Fruit fly (Drosophila melanogaster) whole organism, wandering third instar larva: ENCODE data around the gene CG13305.

Source experiments
- Abd-B ChIP-seq: fragments of >200 bp; optimal IDR thresholded peaks from 2 replicates; lab custom pipeline; 2017; ENCODE audit warnings: missing biosample characterization, missing genetic modification characterization
- CrebA ChIP-seq: fragments of 200-800 bp; sonication (Bioruptor generic); optimal IDR thresholded peaks from 2 replicates; lab custom pipeline; 2016; ENCODE audit warnings: missing biosample characterization, mild to moderate bottlenecking, missing genetic modification characterization, borderline replicate concordance
- Dfd ChIP-seq: fragments of >200 bp; optimal IDR thresholded peaks from 2 replicates; lab custom pipeline; 2017; ENCODE audit warnings: missing biosample characterization, missing genetic modification characterization
- Dif ChIP-seq: fragments of 200-275, 200-300 bp; sonication (Bioruptor generic); optimal IDR thresholded peaks from 2 replicates; lab custom pipeline; 2018; ENCODE audit warnings: missing biosample characterization, missing genetic modification characterization; ENCODE audit not compliant: partially characterized antibody
- HLH106 ChIP-seq: fragments of 200-800 bp; optimal IDR thresholded peaks from 3 replicates; lab custom pipeline; 2019; ENCODE audit warnings: missing biosample characterization, mild to moderate bottlenecking, missing genetic modification characterization, moderate library complexity
- Hr83 ChIP-seq: fragments of 200-300 bp; sonication (Bioruptor generic); optimal IDR thresholded peaks from 2 replicates; lab custom pipeline; 2016; ENCODE audit warnings: missing biosample characterization, mild to moderate bottlenecking, missing genetic modification characterization, moderate library complexity; ENCODE audit not compliant: poor library complexity, severe bottlenecking
- Jra ChIP-seq: sonication (Bioruptor generic); optimal IDR thresholded peaks from 2 replicates; lab custom pipeline; 2016; ENCODE audit warnings: missing biosample characterization, missing genetic modification characterization
- Vsx2 ChIP-seq: fragments of 200-300, 225-300 bp; sonication (Bioruptor generic); optimal IDR thresholded peaks from 2 replicates; lab custom pipeline; 2018; ENCODE audit warnings: missing biosample characterization, missing genetic modification characterization; ENCODE audit not compliant: partially characterized antibody
- br ChIP-seq: fragments of 200-800 bp; sonication (Bioruptor generic); optimal IDR thresholded peaks from 2 replicates; lab custom pipeline; 2016; ENCODE audit warnings: missing biosample characterization, missing genetic modification characterization
- dmrt93B ChIP-seq: fragments of 200-800 bp; sonication (Bioruptor generic); optimal IDR thresholded peaks from 2 replicates; lab custom pipeline; 2018; ENCODE audit warnings: missing biosample characterization, mild to moderate bottlenecking, missing genetic modification characterization
- foxo ChIP-seq, 2 experiments: fragments of 200-800 bp; sonication (Bioruptor generic); optimal IDR thresholded peaks; 2 replicates in 1 of 2; 3 replicates in 1 of 2; lab custom pipeline; 2016 to 2017; ENCODE audit warnings: missing biosample characterization in 2 of 2, missing genetic modification characterization in 2 of 2
- h ChIP-seq: fragments of 200-800 bp; sonication (Bioruptor generic); optimal IDR thresholded peaks from 3 replicates; lab custom pipeline; 2016; ENCODE audit warnings: missing biosample characterization, mild to moderate bottlenecking, missing genetic modification characterization
- woc ChIP-seq: sonication (Bioruptor generic); optimal IDR thresholded peaks from 2 replicates; lab custom pipeline; 2016; ENCODE audit warnings: missing biosample characterization, mild to moderate bottlenecking, missing genetic modification characterization

DNA sequence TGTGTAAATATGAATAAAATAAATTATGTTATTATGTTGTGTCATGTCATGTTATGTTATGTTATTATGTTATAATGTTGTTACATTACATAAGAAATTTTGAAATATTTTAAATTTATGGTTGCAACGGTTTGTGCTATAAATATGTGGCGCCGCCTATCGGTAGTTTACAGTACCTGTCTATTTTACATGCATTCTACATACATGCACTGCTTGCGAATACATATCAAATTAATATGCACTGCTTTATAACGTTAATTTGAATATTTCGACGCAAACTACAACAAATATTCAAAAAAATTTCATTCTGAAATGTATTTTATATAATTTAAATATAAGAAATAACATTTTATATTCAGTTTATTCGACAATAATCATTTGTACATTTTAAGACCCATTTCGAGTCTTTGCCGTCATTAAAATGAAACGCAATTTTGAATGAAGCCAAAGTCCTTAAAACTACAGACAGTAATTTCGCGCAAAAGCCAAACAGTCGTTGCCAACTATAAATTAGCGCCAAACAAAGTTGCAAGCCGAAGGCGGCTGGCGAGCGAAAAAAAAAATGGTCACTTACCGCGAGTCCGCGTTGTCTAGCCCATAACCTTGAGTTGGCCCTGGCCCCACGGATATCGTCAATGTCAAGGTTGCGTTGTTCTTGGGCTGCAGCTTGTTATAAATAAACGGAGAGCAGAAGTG is 5.4 kb upstream of the CG13305 start:
- TF ChIP-seq Jra (GFP tag; lab: Kevin White, UChicago) (no peak), foxo (GFP tag; optimal IDR thresholded peaks at IDR 0.05; lab: Kevin White, UChicago) (no peak), Dfd (no peak), dmrt93B (GFP tag; lab: Kevin White, UChicago) (no peak), HLH106 (tag; lab: Kevin White, UChicago) (no peak), h (no peak), Abd-B (no peak), br (no peak), woc (no peak), Vsx2 (GFP tag; lab: Kevin White, UChicago) (no peak), Dif (GFP tag; lab: Kevin White, UChicago) (no peak), Hr83 (no peak), CrebA (GFP tag; lab: Kevin White, UChicago) (no peak)
